Worm (Caenorhabditis elegans): Measurements from ENCODE around the gene srxa-18.

The srxa-18 gene

ce11 chrV:10148352-10148751 lies 27.6 kb upstream of the srxa-18 start, which contains the start of gene srsx-26:
TSS of gene srsx-26 (plus strand) at chrV:10148652.
- TF ChIP-seq hlh-6 (tag; optimal IDR thresholded peaks at IDR 0.05) (no peak), T23F11.4 (GFP tag; optimal IDR thresholded peaks at IDR 0.05) (no peak), tbx-2 (tag; optimal IDR thresholded peaks at IDR 0.05) (no peak), sox-2 (GFP tag; IDR thresholded peaks at IDR 0.05) (no peak), sdc-2 (tag; optimal IDR thresholded peaks at IDR 0.05) (no peak), hlh-15 (tag; optimal IDR thresholded peaks at IDR 0.05) (no peak), ceh-2 (tag; optimal IDR thresholded peaks at IDR 0.05) (no peak)

- TF ChIP-seq pha-4 (tag; optimal IDR thresholded peaks at IDR 0.05) (no peak), ceh-18 (tag; optimal IDR thresholded peaks at IDR 0.05) (peak; percentile 60), C08G9.2 (tag; optimal IDR thresholded peaks at IDR 0.05) (no peak)
Measured at ce11 chrV:10146787-10147186, 26.0 kb upstream of the srxa-18 start.

- TF ChIP-seq pqm-1 (tag; optimal IDR thresholded peaks at IDR 0.05), result no peak
- no peak for TF ChIP-seq ceh-14 (tag; optimal IDR thresholded peaks at IDR 0.05)
- no peak for TF ChIP-seq ceh-31 (tag; optimal IDR thresholded peaks at IDR 0.05)
- TF ChIP-seq F13H6.1 (tag; optimal IDR thresholded peaks at IDR 0.05), result no peak
- no peak for TF ChIP-seq unc-86 (tag; optimal IDR thresholded peaks at IDR 0.05)
- TF ChIP-seq hlh-30 (tag; optimal IDR thresholded peaks at IDR 0.05; ENCODE audit: insufficient read depth), result no peak
- no peak for TF ChIP-seq ref-2 (tag; optimal IDR thresholded peaks at IDR 0.05)
- TF ChIP-seq ceh-18 (tag; optimal IDR thresholded peaks at IDR 0.05), result no peak
- TF ChIP-seq ets-4 (tag; optimal IDR thresholded peaks at IDR 0.05), result no peak
- TF ChIP-seq tbx-2 (tag; optimal IDR thresholded peaks at IDR 0.05), result no peak
- no peak for TF ChIP-seq rnt-1 (tag; optimal IDR thresholded peaks at IDR 0.05)
- no peak for TF ChIP-seq nhr-232 (tag; optimal IDR thresholded peaks at IDR 0.05)
- no peak for TF ChIP-seq hlh-15 (tag; optimal IDR thresholded peaks at IDR 0.05)
- no peak for TF ChIP-seq hlh-6 (tag; optimal IDR thresholded peaks at IDR 0.05)
- no peak for TF ChIP-seq K09A11.1 (tag; optimal IDR thresholded peaks at IDR 0.05; ENCODE audit: insufficient read depth)
- TF ChIP-seq pag-3 (tag; optimal IDR thresholded peaks at IDR 0.05; ENCODE audit: borderline replicate concordance), result no peak
- TF ChIP-seq ceh-22 (tag; optimal IDR thresholded peaks at IDR 0.05), result no peak
- no peak for TF ChIP-seq ceh-9 (tag; optimal IDR thresholded peaks at IDR 0.05)
- no peak for TF ChIP-seq unc-3 (GFP tag; conservative IDR thresholded peaks at IDR 0.05)
- no peak for TF ChIP-seq unc-3 (tag; optimal IDR thresholded peaks at IDR 0.05)
- TF ChIP-seq elt-4 (tag; optimal IDR thresholded peaks at IDR 0.05), result no peak
Measured at ce11 chrV:10145653-10146052, 24.9 kb upstream of the srxa-18 start, which contains the start of gene C51E3.9. TSS of gene C51E3.9 (plus strand) at chrV:10145953.

- TF ChIP-seq rnt-1 (tag; optimal IDR thresholded peaks at IDR 0.05), result no peak
- TF ChIP-seq unc-42 (tag; optimal IDR thresholded peaks at IDR 0.05), result peak; percentile 4
Measured at ce11 chrV:10134077-10134693, 13.4 kb upstream of the srxa-18 start, which contains the start of the genes C08B6.18, wdr-20 and C08B6.8. TSS of gene C08B6.18 (minus strand) at chrV:10134127. TSS of gene wdr-20 (minus strand) at chrV:10134158. TSS of gene C08B6.8 (plus strand) at chrV:10134643.

ce11 chrV:10133277-10133676 lies 12.5 kb upstream of the srxa-18 start:
- no peak for TF ChIP-seq ceh-24 (tag; optimal IDR thresholded peaks at IDR 0.05)
- no peak for TF ChIP-seq hlh-13 (GFP tag; optimal IDR thresholded peaks at IDR 0.05)
- no peak for TF ChIP-seq T23F11.4 (GFP tag; optimal IDR thresholded peaks at IDR 0.05)
- TF ChIP-seq mec-3 (tag; optimal IDR thresholded peaks at IDR 0.05; ENCODE audit: borderline replicate concordance), result no peak
- no peak for TF ChIP-seq unc-55 (GFP tag; optimal IDR thresholded peaks at IDR 0.05)
- TF ChIP-seq unc-42 (tag; optimal IDR thresholded peaks at IDR 0.05), result no peak
- TF ChIP-seq ama-1 (optimal IDR thresholded peaks at IDR 0.05), result no peak
- no peak for TF ChIP-seq lin-11 (tag; optimal IDR thresholded peaks at IDR 0.05)
- TF ChIP-seq dve-1 (tag; optimal IDR thresholded peaks at IDR 0.05), result no peak
- no peak for TF ChIP-seq ztf-16 (tag; optimal IDR thresholded peaks at IDR 0.05)
- no peak for TF ChIP-seq ets-4 (tag; optimal IDR thresholded peaks at IDR 0.05)

All from whole organism, late embryonic.